Worm (Caenorhabditis elegans) whole organism, late embryonic: Measurements from ENCODE around the gene R13H4.7.

Source experiments
- C08G9.2 ChIP-seq: sonication (generic microtip); optimal IDR thresholded peaks from 2 replicates; lab custom pipeline; 2016; ENCODE audit warnings: mild to moderate bottlenecking, missing genetic modification characterization, moderate library complexity, missing compliant biosample characterization
- C38D4.7 ChIP-seq: fragments of 200-800 bp; sonication (Bioruptor generic); optimal IDR thresholded peaks from 2 replicates; lab custom pipeline; 2018; ENCODE audit warnings: mild to moderate bottlenecking, missing genetic modification characterization, moderate library complexity, missing compliant biosample characterization
- F13H6.1 ChIP-seq: sonication (generic microtip); optimal IDR thresholded peaks from 2 replicates; lab custom pipeline; 2016; ENCODE audit warnings: missing genetic modification characterization, missing compliant biosample characterization
- K02D7.2 ChIP-seq: sonication (generic microtip); optimal IDR thresholded peaks from 2 replicates; lab custom pipeline; 2017; ENCODE audit warnings: mild to moderate bottlenecking, missing genetic modification characterization, missing compliant biosample characterization
- T23F11.4 ChIP-seq: fragments of 200-800 bp; sonication (Bioruptor generic); optimal IDR thresholded peaks from 2 replicates; lab custom pipeline; 2018; ENCODE audit warnings: mild to moderate bottlenecking, missing genetic modification characterization, missing compliant biosample characterization
- ahr-1 ChIP-seq: sonication (generic microtip); optimal IDR thresholded peaks from 2 replicates; lab custom pipeline; 2016; ENCODE audit warnings: missing genetic modification characterization, missing compliant biosample characterization
- ama-1 ChIP-seq: fragments of 150-350 bp; optimal IDR thresholded peaks from 2 replicates; lab custom pipeline; 2014
- ceh-14 ChIP-seq: sonication (generic microtip); optimal IDR thresholded peaks from 2 replicates; lab custom pipeline; 2016; ENCODE audit warnings: missing genotype, missing genetic modification characterization, missing compliant biosample characterization
- ceh-22 ChIP-seq: sonication (generic microtip); optimal IDR thresholded peaks from 2 replicates; lab custom pipeline; 2017; ENCODE audit warnings: missing biosample characterization, missing genetic modification characterization
- ceh-24 ChIP-seq: sonication (generic microtip); optimal IDR thresholded peaks from 2 replicates; lab custom pipeline; 2016; ENCODE audit warnings: mild to moderate bottlenecking, missing genetic modification characterization, missing compliant biosample characterization
- ceh-30 ChIP-seq: fragments of 150-350 bp; optimal IDR thresholded peaks from 2 replicates; lab custom pipeline; 2014; ENCODE audit warnings: missing biosample characterization, missing genetic modification characterization
- ceh-34 ChIP-seq: sonication (generic microtip); optimal IDR thresholded peaks from 2 replicates; lab custom pipeline; 2016; ENCODE audit warnings: mild to moderate bottlenecking, missing genetic modification characterization, missing compliant biosample characterization
- ceh-45 ChIP-seq: fragments of 200-800 bp; sonication (Bioruptor generic); IDR thresholded peaks from 2 replicates; pipeline ENCODE4 v1.3.6; 2022; ENCODE audit warnings: missing genetic modification reagents, missing genetic modification characterization, missing compliant biosample characterization
- ceh-6 ChIP-seq: fragments of 200-800 bp; sonication (Bioruptor generic); optimal IDR thresholded peaks from 2 replicates; lab custom pipeline; 2018; ENCODE audit warnings: mild to moderate bottlenecking, missing genetic modification characterization, missing compliant biosample characterization
- dmd-4 ChIP-seq: sonication (generic microtip); optimal IDR thresholded peaks from 2 replicates; lab custom pipeline; 2016; ENCODE audit warnings: borderline replicate concordance, missing genetic modification characterization, missing compliant biosample characterization
- elt-2 ChIP-seq: sonication (generic microtip); optimal IDR thresholded peaks from 2 replicates; lab custom pipeline; 2016; ENCODE audit warnings: missing genetic modification reagents, missing genetic modification characterization, missing compliant biosample characterization
- elt-4 ChIP-seq: sonication (generic microtip); optimal IDR thresholded peaks from 2 replicates; lab custom pipeline; 2016; ENCODE audit warnings: missing genetic modification characterization, missing compliant biosample characterization
- ets-4 ChIP-seq: sonication (generic microtip); optimal IDR thresholded peaks from 2 replicates; lab custom pipeline; 2016; ENCODE audit warnings: missing genetic modification characterization, missing compliant biosample characterization
- eyg-1 ChIP-seq: sonication (generic microtip); optimal IDR thresholded peaks from 2 replicates; lab custom pipeline; 2016; ENCODE audit warnings: missing genotype, missing genetic modification characterization, missing compliant biosample characterization
- fkh-10 ChIP-seq: fragments of 150-350 bp; optimal IDR thresholded peaks from 2 replicates; lab custom pipeline; 2014; ENCODE audit warnings: missing biosample characterization, missing genetic modification reagents, missing genetic modification characterization
- fkh-6 ChIP-seq: sonication (generic microtip); optimal IDR thresholded peaks from 2 replicates; lab custom pipeline; 2016; ENCODE audit warnings: missing genetic modification characterization, missing compliant biosample characterization
- hlh-15 ChIP-seq: sonication (generic microtip); optimal IDR thresholded peaks from 2 replicates; lab custom pipeline; 2016; ENCODE audit warnings: missing genetic modification characterization, missing compliant biosample characterization
- hlh-30 ChIP-seq: sonication (generic microtip); optimal IDR thresholded peaks from 2 replicates; lab custom pipeline; 2017; ENCODE audit warnings: antibody characterized with exemption, missing genetic modification characterization, missing compliant biosample characterization; ENCODE audit not compliant: insufficient read depth
- lin-11 ChIP-seq: fragments of 200-800 bp; sonication (Bioruptor generic); optimal IDR thresholded peaks from 2 replicates; lab custom pipeline; 2018; ENCODE audit warnings: mild to moderate bottlenecking, missing genetic modification characterization, missing compliant biosample characterization
- mec-3 ChIP-seq: sonication (generic microtip); optimal IDR thresholded peaks from 2 replicates; lab custom pipeline; 2016; ENCODE audit warnings: borderline replicate concordance, missing genetic modification characterization, missing compliant biosample characterization
- nhr-11 ChIP-seq: fragments of 150-350 bp; optimal IDR thresholded peaks from 2 replicates; lab custom pipeline; 2014; ENCODE audit warnings: missing biosample characterization, missing genetic modification characterization
- nhr-232 ChIP-seq: sonication (generic microtip); optimal IDR thresholded peaks from 2 replicates; lab custom pipeline; 2016; ENCODE audit warnings: missing genetic modification characterization, missing compliant biosample characterization
- pag-3 ChIP-seq: sonication (generic microtip); optimal IDR thresholded peaks from 2 replicates; lab custom pipeline; 2016; ENCODE audit warnings: missing compliant biosample characterization, missing genetic modification characterization, borderline replicate concordance
- pha-4 ChIP-seq: fragments of 150-350 bp; optimal IDR thresholded peaks from 2 replicates; lab custom pipeline; 2018; ENCODE audit warnings: missing biosample characterization, missing genetic modification reagents, missing genetic modification characterization
- pqm-1 ChIP-seq: sonication (generic microtip); optimal IDR thresholded peaks from 2 replicates; lab custom pipeline; 2016; ENCODE audit warnings: missing genetic modification characterization, missing compliant biosample characterization
- pros-1 ChIP-seq: fragments of 150-350 bp; optimal IDR thresholded peaks from 2 replicates; lab custom pipeline; 2014; ENCODE audit warnings: missing biosample characterization, missing genetic modification reagents, missing genetic modification characterization
- rnt-1 ChIP-seq: sonication (generic microtip); optimal IDR thresholded peaks from 2 replicates; lab custom pipeline; 2016; ENCODE audit warnings: missing genetic modification characterization, missing compliant biosample characterization
- sox-2 ChIP-seq: fragments of 200-800 bp; sonication (Bioruptor generic); IDR thresholded peaks from 2 replicates; pipeline ENCODE4 v1.3.6; 2022; ENCODE audit warnings: missing genetic modification reagents, missing genetic modification characterization, missing compliant biosample characterization
- syd-9 ChIP-seq: sonication (generic microtip); optimal IDR thresholded peaks from 2 replicates; lab custom pipeline; 2016; ENCODE audit warnings: mild to moderate bottlenecking, missing genetic modification characterization, moderate library complexity, missing compliant biosample characterization
- unc-3 ChIP-seq, 2 experiments: fragments of 200-800 bp in 1 of 2; sonication (Bioruptor generic) in 1 of 2; sonication (generic microtip) in 1 of 2; conservative IDR thresholded peaks in 1 of 2; optimal IDR thresholded peaks in 1 of 2; 2 replicates each; pipeline versions ENCODE4 v1.3.6 to Lab custom; 2016 to 2022; ENCODE audit warnings: missing compliant biosample characterization in 2 of 2, missing genetic modification characterization in 2 of 2, missing genetic modification reagents in 1 of 2
- unc-42 ChIP-seq: sonication (generic microtip); optimal IDR thresholded peaks from 2 replicates; lab custom pipeline; 2016; ENCODE audit warnings: missing genotype, missing genetic modification characterization, missing compliant biosample characterization
- unc-55 ChIP-seq: sonication (generic microtip); optimal IDR thresholded peaks from 2 replicates; lab custom pipeline; 2017; ENCODE audit warnings: missing biosample characterization, missing genetic modification reagents, missing genetic modification characterization
- unc-86 ChIP-seq: sonication (generic microtip); optimal IDR thresholded peaks from 2 replicates; lab custom pipeline; 2016; ENCODE audit warnings: missing genetic modification characterization, missing compliant biosample characterization
- zip-5 ChIP-seq: sonication (generic microtip); optimal IDR thresholded peaks from 2 replicates; lab custom pipeline; 2016; ENCODE audit warnings: missing genetic modification characterization, missing compliant biosample characterization
- ztf-16 ChIP-seq: sonication (generic microtip); optimal IDR thresholded peaks from 2 replicates; lab custom pipeline; 2017; ENCODE audit warnings: missing genetic modification characterization, missing compliant biosample characterization

R13H4.7 gene

DNA sequence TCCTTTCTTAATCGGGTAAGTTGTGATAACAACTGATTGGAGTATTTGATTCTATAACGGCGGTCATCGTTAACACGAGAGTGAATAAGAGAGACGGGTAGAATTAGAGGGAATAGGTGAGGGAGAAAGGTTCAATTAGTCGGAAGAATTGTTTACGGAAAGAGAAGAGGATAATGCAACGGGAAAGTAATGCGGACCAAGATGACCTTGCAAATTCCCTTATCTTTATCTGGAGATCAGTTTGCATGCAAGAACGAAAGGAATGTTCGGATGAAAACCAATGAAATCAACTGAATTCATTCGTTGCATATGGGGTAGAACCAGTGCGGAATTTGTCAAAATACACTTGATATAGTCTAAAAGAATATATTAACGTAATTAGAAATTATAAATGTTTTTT lies 34.1 kb upstream of the R13H4.7 start:
- no peak for TF ChIP-seq ceh-45 (GFP tag; lab: Robert Waterston, UW)
- no peak for TF ChIP-seq ceh-6 (GFP tag; lab: Kevin White, UChicago)
- no peak for TF ChIP-seq unc-86 (tag; lab: Kevin White, UChicago)
- no peak for TF ChIP-seq T23F11.4 (GFP tag; lab: Kevin White, UChicago)
- no peak for TF ChIP-seq lin-11
- no peak for TF ChIP-seq fkh-6 (tag; lab: Kevin White, UChicago)
- no peak for TF ChIP-seq syd-9 (tag; lab: Kevin White, UChicago)
- no peak for TF ChIP-seq C08G9.2
- no peak for TF ChIP-seq pha-4 (tag; lab: Kevin White, UChicago)
- no peak for TF ChIP-seq unc-42

DNA sequence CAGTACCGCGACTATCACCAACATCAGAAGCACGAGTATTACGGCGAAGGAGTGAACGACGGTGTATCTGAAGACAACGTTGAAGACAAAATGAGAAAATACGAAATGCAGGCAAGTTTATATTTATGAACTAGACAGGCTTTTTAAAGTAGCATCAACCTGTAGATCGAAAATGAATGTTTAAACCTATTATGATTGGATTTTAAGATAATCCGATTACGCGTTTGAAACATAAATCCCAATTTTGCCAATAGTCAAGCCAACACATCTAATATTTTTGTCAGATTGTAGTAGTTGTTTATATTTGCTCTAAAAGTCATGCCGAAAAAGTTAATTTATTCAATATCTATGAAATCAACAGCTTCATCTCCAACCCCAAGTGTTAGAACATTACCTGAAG lies 33.2 kb upstream of the R13H4.7 start:
- TF ChIP-seq elt-4 (tag; lab: Kevin White, UChicago) (no peak), ceh-34 (tag; lab: Kevin White, UChicago) (no peak), C38D4.7 (GFP tag; lab: Kevin White, UChicago) (no peak), nhr-11 (no peak), C08G9.2 (no peak), mec-3 (tag; lab: Kevin White, UChicago) (no peak), hlh-15 (tag; lab: Kevin White, UChicago) (no peak), ceh-24 (no peak), pha-4 (tag; lab: Kevin White, UChicago) (no peak), dmd-4 (no peak), eyg-1 (tag; lab: Kevin White, UChicago) (no peak), ets-4 (tag; lab: Kevin White, UChicago) (no peak), elt-2 (tag; lab: Kevin White, UChicago) (no peak), sox-2 (GFP tag; lab: Robert Waterston, UW) (no peak), hlh-30 (tag; lab: Kevin White, UChicago) (no peak), ama-1 (no peak)

- TF ChIP-seq nhr-232 (no peak), rnt-1 (tag; lab: Kevin White, UChicago) (no peak), pqm-1 (tag; lab: Kevin White, UChicago) (no peak), K02D7.2 (no peak), unc-42 (no peak), F13H6.1 (tag; lab: Kevin White, UChicago) (no peak)
Observed at ce11 chrV:11900127-11900526, 32.1 kb upstream of the R13H4.7 start.

DNA sequence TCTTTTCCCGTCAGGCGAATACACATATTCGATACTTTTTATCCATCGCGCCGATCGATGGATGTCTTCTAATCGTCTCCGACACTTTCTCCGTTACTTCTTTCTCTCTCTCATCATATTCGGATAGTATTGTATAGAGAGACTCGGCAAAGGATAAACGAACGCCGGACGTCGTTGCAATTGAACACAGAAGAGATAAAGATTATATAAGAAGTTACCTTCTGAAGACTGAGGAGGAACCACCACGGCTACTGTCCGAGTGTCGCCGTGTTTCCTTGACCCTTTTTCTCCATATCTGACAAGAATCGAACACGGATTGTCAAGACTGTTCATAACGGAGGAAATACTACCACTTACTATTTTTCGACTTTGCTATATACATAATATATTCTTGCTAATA lies 31.1 kb upstream of the R13H4.7 start, which contains the start of gene sma-1:
Gene sma-1 (plus strand): TSS at position 301 of the 400 bp plus-strand sequence.
- TF ChIP-seq ceh-34 (tag; lab: Kevin White, UChicago) (no peak), unc-55 (GFP tag; lab: Kevin White, UChicago) (peak; percentile 5)

ce11 chrV:11897604-11898003 lies 29.6 kb upstream of the R13H4.7 start:
- no peak for TF ChIP-seq ztf-16
- no peak for TF ChIP-seq ahr-1
- TF ChIP-seq pha-4 (tag; lab: Kevin White, UChicago), result no peak
- TF ChIP-seq unc-42, result no peak
- TF ChIP-seq unc-3 (GFP tag; conservative IDR thresholded peaks at IDR 0.05; lab: Robert Waterston, UW), result no peak
- TF ChIP-seq unc-3 (tag; optimal IDR thresholded peaks at IDR 0.05; lab: Kevin White, UChicago), result no peak
- no peak for TF ChIP-seq fkh-6 (tag; lab: Kevin White, UChicago)
- no peak for TF ChIP-seq C38D4.7 (GFP tag; lab: Kevin White, UChicago)
- TF ChIP-seq pros-1 (tag; lab: Kevin White, UChicago), result no peak
- TF ChIP-seq ceh-14 (tag; lab: Kevin White, UChicago), result no peak
- TF ChIP-seq ets-4 (tag; lab: Kevin White, UChicago), result no peak
- no peak for TF ChIP-seq pag-3 (tag; lab: Kevin White, UChicago)
- TF ChIP-seq ceh-30 (tag; lab: Kevin White, UChicago), result no peak
- TF ChIP-seq nhr-11, result no peak
- TF ChIP-seq ceh-22 (tag; lab: Kevin White, UChicago), result no peak
- no peak for TF ChIP-seq fkh-10 (GFP tag; lab: Kevin White, UChicago)
- TF ChIP-seq zip-5 (tag; lab: Kevin White, UChicago), result no peak
- TF ChIP-seq eyg-1 (tag; lab: Kevin White, UChicago), result no peak
